Worm (Caenorhabditis elegans) whole organism, young adult: ENCODE results near the gene rga-5.
A peak's percentile ranks its signal among the peaks of the same experiment; 100 is the strongest.

ENCODE experiments used
- B0019.2 ChIP-seq: fragments of 200-800 bp; sonication (Bioruptor generic); conservative IDR thresholded peaks from 2 replicates; pipeline ENCODE4 v1.3.6; 2022; ENCODE audit warnings: missing genetic modification reagents, missing genetic modification characterization, missing compliant biosample characterization
- B0261.1 ChIP-seq: sonication (generic microtip); optimal IDR thresholded peaks from 2 replicates; lab custom pipeline; 2016; ENCODE audit warnings: mild to moderate bottlenecking, missing genetic modification characterization, moderate library complexity, missing compliant biosample characterization
- C06A6.2 ChIP-seq: fragments of 200-800 bp; sonication (Bioruptor generic); conservative IDR thresholded peaks from 2 replicates; pipeline ENCODE4 v1.3.6; 2022; ENCODE audit warnings: missing genetic modification characterization, missing compliant biosample characterization
- C17E4.6 ChIP-seq: fragments of 200-800 bp; sonication (Bioruptor generic); IDR thresholded peaks from 2 replicates; pipeline ENCODE4 v1.3.6; 2022; ENCODE audit warnings: missing genetic modification reagents, missing genetic modification characterization, missing compliant biosample characterization
- D2030.7 ChIP-seq: fragments of 200-800 bp; sonication (Bioruptor generic); IDR thresholded peaks from 2 replicates; pipeline ENCODE4 v1.3.6; 2022; ENCODE audit warnings: missing genetic modification reagents, missing genetic modification characterization, missing compliant biosample characterization
- F10E7.11 ChIP-seq: sonication (generic microtip); optimal IDR thresholded peaks from 2 replicates; lab custom pipeline; 2017; ENCODE audit warnings: mild to moderate bottlenecking, missing genetic modification characterization, moderate library complexity, missing compliant biosample characterization
- F39B2.1 ChIP-seq: fragments of 200-800 bp; sonication (Bioruptor generic); IDR thresholded peaks from 2 replicates; pipeline ENCODE4 v1.3.6; 2022; ENCODE audit warnings: missing genetic modification reagents, missing genetic modification characterization, missing compliant biosample characterization
- F49E8.2 ChIP-seq: sonication (generic microtip); optimal IDR thresholded peaks from 3 replicates; lab custom pipeline; 2017; ENCODE audit warnings: missing genetic modification characterization, mild to moderate bottlenecking, missing compliant biosample characterization, antibody characterized with exemption, moderate library complexity; ENCODE audit not compliant: insufficient read depth
- F52B5.7 ChIP-seq: sonication (generic microtip); optimal IDR thresholded peaks from 2 replicates; lab custom pipeline; 2016; ENCODE audit warnings: mild to moderate bottlenecking, missing genetic modification characterization, missing compliant biosample characterization
- F57C9.4 ChIP-seq: sonication (generic microtip); optimal IDR thresholded peaks from 2 replicates; lab custom pipeline; 2017; ENCODE audit warnings: mild to moderate bottlenecking, missing genetic modification characterization, missing compliant biosample characterization
- Y56A3A.18 ChIP-seq: fragments of 200-800 bp; sonication (Bioruptor generic); IDR thresholded peaks from 2 replicates; pipeline ENCODE4 v1.3.6; 2022; ENCODE audit warnings: missing genetic modification reagents, missing genetic modification characterization, missing compliant biosample characterization
- Y67H2A.10 ChIP-seq: fragments of 200-800 bp; sonication (Bioruptor generic); conservative IDR thresholded peaks from 2 replicates; pipeline ENCODE4 v1.3.6; 2022; ENCODE audit warnings: missing genetic modification reagents, missing genetic modification characterization, missing compliant biosample characterization
- Y95B8A.8 ChIP-seq: fragments of 200-800 bp; sonication (Bioruptor generic); IDR thresholded peaks from 2 replicates; pipeline ENCODE4 v1.3.6; 2022; ENCODE audit warnings: missing genetic modification reagents, missing genetic modification characterization, missing compliant biosample characterization
- ZK185.1 ChIP-seq: sonication (generic microtip); optimal IDR thresholded peaks from 2 replicates; lab custom pipeline; 2016; ENCODE audit warnings: mild to moderate bottlenecking, missing genetic modification characterization, missing compliant biosample characterization; ENCODE audit not compliant: poor library complexity, severe bottlenecking
- athp-1 ChIP-seq: sonication (generic microtip); optimal IDR thresholded peaks from 2 replicates; lab custom pipeline; 2017; ENCODE audit warnings: mild to moderate bottlenecking, missing genetic modification characterization, missing compliant biosample characterization
- attf-5 ChIP-seq: fragments of 200-800 bp; sonication (Bioruptor generic); optimal IDR thresholded peaks from 2 replicates; lab custom pipeline; 2018; ENCODE audit warnings: mild to moderate bottlenecking, missing genetic modification characterization, missing compliant biosample characterization
- ccch-3 ChIP-seq: fragments of 200-800 bp; sonication (Bioruptor generic); optimal IDR thresholded peaks from 2 replicates; lab custom pipeline; 2018; ENCODE audit warnings: mild to moderate bottlenecking, missing genetic modification characterization, missing compliant biosample characterization
- cebp-1 ChIP-seq, 2 experiments: fragments of 200-800 bp in 1 of 2; sonication (Bioruptor generic) in 1 of 2; sonication (generic microtip) in 1 of 2; IDR thresholded peaks in 1 of 2; optimal IDR thresholded peaks in 1 of 2; 2 replicates each; pipeline versions ENCODE4 v1.3.6 to Lab custom; 2017 to 2022; ENCODE audit warnings: missing compliant biosample characterization in 2 of 2, missing genetic modification characterization in 2 of 2, mild to moderate bottlenecking in 1 of 2, missing genetic modification reagents in 1 of 2, moderate library complexity in 1 of 2
- cebp-2 ChIP-seq: fragments of 200-800 bp; sonication (Bioruptor generic); IDR thresholded peaks from 2 replicates; pipeline ENCODE4 v1.3.6; 2022; ENCODE audit warnings: missing genetic modification characterization, missing compliant biosample characterization
- ceh-100 ChIP-seq: fragments of 200-800 bp; sonication (Bioruptor generic); IDR thresholded peaks from 2 replicates; pipeline ENCODE4 v1.3.6; 2022; ENCODE audit warnings: missing genetic modification reagents, missing genetic modification characterization, missing compliant biosample characterization
- ceh-40 ChIP-seq: fragments of 200-800 bp; sonication (Bioruptor generic); IDR thresholded peaks from 2 replicates; pipeline ENCODE4 v1.3.6; 2022; ENCODE audit warnings: missing genetic modification characterization, missing compliant biosample characterization
- ceh-58 ChIP-seq: fragments of 200-800 bp; sonication (Bioruptor generic); IDR thresholded peaks from 2 replicates; pipeline ENCODE4 v1.3.6; 2022; ENCODE audit warnings: missing genetic modification characterization, missing compliant biosample characterization
- chd-7 ChIP-seq: sonication (generic microtip); optimal IDR thresholded peaks from 2 replicates; lab custom pipeline; 2016; ENCODE audit warnings: mild to moderate bottlenecking, missing genetic modification characterization, moderate library complexity, missing compliant biosample characterization
- dpff-1 ChIP-seq: sonication (generic microtip); optimal IDR thresholded peaks from 2 replicates; lab custom pipeline; 2017; ENCODE audit warnings: mild to moderate bottlenecking, missing genetic modification characterization, missing compliant biosample characterization
- efl-1 ChIP-seq: fragments of 150-350 bp; optimal IDR thresholded peaks from 2 replicates; lab custom pipeline; 2014; ENCODE audit warnings: missing biosample characterization, missing genetic modification reagents, missing genetic modification characterization
- egl-44 ChIP-seq: fragments of 200-800 bp; sonication (Bioruptor generic); IDR thresholded peaks from 2 replicates; pipeline ENCODE4 v1.3.6; 2022; ENCODE audit warnings: missing genetic modification reagents, missing genetic modification characterization, missing compliant biosample characterization
- hsf-1 ChIP-seq: fragments of 200-800 bp; sonication (Bioruptor generic); IDR thresholded peaks from 2 replicates; pipeline ENCODE4 v1.3.6; 2022; ENCODE audit warnings: missing genetic modification reagents, missing genetic modification characterization, missing compliant biosample characterization
- lag-1 ChIP-seq: fragments of 200-800 bp; sonication (Bioruptor generic); IDR thresholded peaks from 2 replicates; pipeline ENCODE4 v1.3.6; 2022; ENCODE audit warnings: missing genetic modification reagents, missing genetic modification characterization, missing compliant biosample characterization
- madf-10 ChIP-seq: sonication (generic microtip); optimal IDR thresholded peaks from 2 replicates; lab custom pipeline; 2016; ENCODE audit warnings: mild to moderate bottlenecking, missing genetic modification characterization, missing compliant biosample characterization
- madf-3 ChIP-seq: fragments of 200-800 bp; sonication (Bioruptor generic); IDR thresholded peaks from 2 replicates; pipeline ENCODE4 v1.3.6; 2022; ENCODE audit warnings: missing genetic modification reagents, missing genetic modification characterization, missing compliant biosample characterization
- nfya-2 ChIP-seq: fragments of 200-800 bp; sonication (Bioruptor generic); IDR thresholded peaks from 2 replicates; pipeline ENCODE4 v1.3.6; 2022; ENCODE audit warnings: missing genetic modification reagents, missing genetic modification characterization, missing compliant biosample characterization
- nhr-90 ChIP-seq: sonication (generic microtip); optimal IDR thresholded peaks from 2 replicates; lab custom pipeline; 2016; ENCODE audit warnings: missing genotype, mild to moderate bottlenecking, missing genetic modification characterization, missing compliant biosample characterization
- pha-4 ChIP-seq: fragments of 150-350 bp; sonication (generic microtip); optimal IDR thresholded peaks from 2 replicates; lab custom pipeline; 2014; ENCODE audit warnings: missing biosample characterization, missing genetic modification reagents, missing genetic modification characterization
- rec-8 ChIP-seq, 2 experiments: sonication (generic microtip); optimal IDR thresholded peaks; 2 replicates each; lab custom pipeline; 2016; ENCODE audit warnings: mild to moderate bottlenecking in 2 of 2, missing genetic modification characterization in 2 of 2, missing genetic modification reagents in 2 of 2, missing genotype in 2 of 2, missing biosample characterization in 1 of 2, missing compliant biosample characterization in 1 of 2, moderate library complexity in 1 of 2
- repo-1 ChIP-seq: sonication (generic microtip); optimal IDR thresholded peaks from 2 replicates; lab custom pipeline; 2017; ENCODE audit warnings: mild to moderate bottlenecking, missing genetic modification characterization, missing compliant biosample characterization
- sea-2 ChIP-seq: fragments of 200-800 bp; sonication (Bioruptor generic); IDR thresholded peaks from 2 replicates; pipeline ENCODE4 v1.3.6; 2022; ENCODE audit warnings: missing genetic modification characterization, missing compliant biosample characterization
- snpc-4 ChIP-seq, 5 experiments: fragments of 150-350 bp in 1 of 5; sonication (generic microtip) in 4 of 5; optimal IDR thresholded peaks; 2 replicates each; lab custom pipeline; 2014 to 2018; ENCODE audit warnings: missing genetic modification characterization in 5 of 5, missing biosample characterization in 3 of 5, antibody characterized with exemption in 2 of 5, mild to moderate bottlenecking in 2 of 5, missing compliant biosample characterization in 2 of 5, missing genotype in 2 of 5, moderate library complexity in 2 of 5, missing genetic modification reagents in 1 of 5
- somi-1 ChIP-seq: fragments of 200-800 bp; sonication (Bioruptor generic); optimal IDR thresholded peaks from 2 replicates; lab custom pipeline; 2018; ENCODE audit warnings: mild to moderate bottlenecking, missing genetic modification characterization, missing compliant biosample characterization
- zfh-2 ChIP-seq: fragments of 200-800 bp; sonication (Bioruptor generic); conservative IDR thresholded peaks from 2 replicates; pipeline ENCODE4 v1.3.6; 2022; ENCODE audit warnings: missing genetic modification reagents, missing genetic modification characterization, missing compliant biosample characterization
- ztf-3 ChIP-seq: fragments of 200-800 bp; sonication (Bioruptor generic); optimal IDR thresholded peaks from 2 replicates; lab custom pipeline; 2018; ENCODE audit warnings: mild to moderate bottlenecking, missing genetic modification characterization, missing compliant biosample characterization
- ztf-6 ChIP-seq: fragments of 200-800 bp; sonication (Bioruptor generic); IDR thresholded peaks from 2 replicates; pipeline ENCODE4 v1.3.6; 2022; ENCODE audit warnings: missing genetic modification reagents, missing genetic modification characterization, missing compliant biosample characterization

Gene rga-5

ce11 chrIV:13882573-13882972 is 54.9 kb downstream of the rga-5 start, which contains the start of gene thoc-7 (continued):
- TF ChIP-seq nhr-90 (tag; lab: Kevin White, UChicago) (no peak), ceh-40 (0 out of 2 replicates have a peak, but pooled peaks have one; percentile 52), rec-8 (tag; optimal IDR thresholded peaks at IDR 0.05; lab: Kevin White, UChicago) (peak in 1 of 2 experiments; percentile 13), B0019.2 (GFP tag; lab: Robert Waterston, UW) (no peak), lag-1 (GFP tag; lab: Robert Waterston, UW) (no peak), ztf-6 (no peak), snpc-4 (GFP tag; optimal IDR thresholded peaks at IDR 0.05; lab: Kevin White, UChicago) (peak; percentile 35), snpc-4 (tag; optimal IDR thresholded peaks at IDR 0.05; lab: Kevin White, UChicago) (peak; percentile 7 to 94 (median 60)), sea-2 (GFP tag; lab: Robert Waterston, UW) (no peak), C17E4.6 (GFP tag; lab: Robert Waterston, UW) (no peak), chd-7 (tag; lab: Kevin White, UChicago) (peak; percentile 59), F52B5.7 (tag; lab: Kevin White, UChicago) (peak; percentile 15), ceh-58 (peak; percentile 89; the same call in 1 of the 2 replicates), C06A6.2 (GFP tag; lab: Robert Waterston, UW) (no peak), ztf-3 (GFP tag; lab: Kevin White, UChicago) (no peak), D2030.7 (GFP tag; lab: Robert Waterston, UW) (no peak; the same call in 1 of the 2 replicates), nfya-2 (0 out of 2 replicates have a peak, but pooled peaks have one; percentile 60), cebp-2 (GFP tag; lab: Robert Waterston, UW) (peak; percentile 90; the same call in 1 of the 2 replicates), hsf-1 (GFP tag; lab: Robert Waterston, UW) (peak; percentile 80), F57C9.4 (no peak), attf-5 (GFP tag; lab: Kevin White, UChicago) (no peak), Y67H2A.10 (GFP tag; lab: Robert Waterston, UW) (no peak), ccch-3 (no peak), athp-1 (tag; lab: Kevin White, UChicago) (peak; percentile 57), F49E8.2 (tag; lab: Kevin White, UChicago) (peak; percentile 84), somi-1 (no peak), cebp-1 (GFP tag; IDR thresholded peaks at IDR 0.05; lab: Robert Waterston, UW) (no peak), cebp-1 (tag; optimal IDR thresholded peaks at IDR 0.05; lab: Kevin White, UChicago) (peak; percentile 18), ZK185.1 (tag; lab: Kevin White, UChicago) (no peak), zfh-2 (GFP tag; lab: Robert Waterston, UW) (0 out of 2 replicates have a peak, but pooled peaks have one; percentile 13), efl-1 (GFP tag; lab: Kevin White, UChicago) (no peak), madf-10 (tag; lab: Kevin White, UChicago) (peak; percentile 10), pha-4 (tag; lab: Kevin White, UChicago) (no peak), B0261.1 (tag; lab: Kevin White, UChicago) (no peak), Y95B8A.8 (GFP tag; lab: Robert Waterston, UW) (0 out of 2 replicates have a peak, but pooled peaks have one; percentile 5), Y56A3A.18 (GFP tag; lab: Robert Waterston, UW) (peak; percentile 87; the same call in 1 of the 2 replicates), F10E7.11 (tag; lab: Kevin White, UChicago) (no peak), F39B2.1 (GFP tag; lab: Robert Waterston, UW) (peak; percentile 90), madf-3 (peak; percentile 75), repo-1 (peak; percentile 35), egl-44 (GFP tag; lab: Robert Waterston, UW) (no peak), dpff-1 (tag; lab: Kevin White, UChicago) (no peak), ceh-100 (GFP tag; lab: Robert Waterston, UW) (0 out of 2 replicates have a peak, but pooled peaks have one; percentile 39)
